Worm (Caenorhabditis elegans): Measurements from ENCODE around the gene ugt-50.

- TF ChIP-seq zag-1 (tag; optimal IDR thresholded peaks at IDR 0.05) = no peak
- TF ChIP-seq elt-3 (tag; optimal IDR thresholded peaks at IDR 0.05) = no peak
- TF ChIP-seq nhr-6 (tag; optimal IDR thresholded peaks at IDR 0.05) = no peak
- no peak for TF ChIP-seq unc-39 (tag; optimal IDR thresholded peaks at IDR 0.05)
- TF ChIP-seq sem-4 (tag; optimal IDR thresholded peaks at IDR 0.05) = no peak
- no peak for TF ChIP-seq dmd-4 (tag; optimal IDR thresholded peaks at IDR 0.05)
- TF ChIP-seq nhr-237 (tag; optimal IDR thresholded peaks at IDR 0.05) = no peak
- no peak for TF ChIP-seq lsy-2 (tag; optimal IDR thresholded peaks at IDR 0.05)
- TF ChIP-seq ztf-1 (GFP tag; conservative IDR thresholded peaks at IDR 0.05) = no peak
These were observed 11.3 kb downstream of the ugt-50 start for ce11 chrX:12702713-12703112.

All from whole organism, L2 larva.